Worm (Caenorhabditis elegans): Measurements from ENCODE around the gene Y116F11A.3.

Y116F11A.3 gene

ce11 chrV:19756253-19756652 is 27.4 kb downstream of the Y116F11A.3 start, which contains the start of gene W04E12.9:
TSS of gene W04E12.9 (plus strand) at chrV:19756553.
- TF ChIP-seq hmbx-1 (tag; optimal IDR thresholded peaks at IDR 0.05): no peak
- TF ChIP-seq tra-4 (tag; optimal IDR thresholded peaks at IDR 0.05): no peak
- no peak for TF ChIP-seq pes-1 (GFP tag; IDR thresholded peaks at IDR 0.05)
- TF ChIP-seq tbx-11 (GFP tag; IDR thresholded peaks at IDR 0.05): no peak
- TF ChIP-seq tbx-37 (GFP tag; conservative IDR thresholded peaks at IDR 0.05): no peak

ce11 chrV:19759282-19759681 is 30.5 kb downstream of the Y116F11A.3 start:
- TF ChIP-seq ceh-36 (tag; optimal IDR thresholded peaks at IDR 0.05) (no peak), pes-1 (GFP tag; IDR thresholded peaks at IDR 0.05) (no peak), hmbx-1 (tag; optimal IDR thresholded peaks at IDR 0.05) (no peak), sea-1 (GFP tag; conservative IDR thresholded peaks at IDR 0.05) (no peak), aly-1 (tag; optimal IDR thresholded peaks at IDR 0.05) (no peak), scrt-1 (GFP tag; IDR thresholded peaks at IDR 0.05) (no peak), flt-1 (GFP tag; IDR thresholded peaks at IDR 0.05) (no peak)

ce11 chrV:19760751-19761150 is 31.9 kb downstream of the Y116F11A.3 start, which contains the start of gene M162.5:
TSS of gene M162.5 (plus strand) at chrV:19761051.
- TF ChIP-seq hmbx-1 (tag; optimal IDR thresholded peaks at IDR 0.05) (no peak), ceh-36 (tag; optimal IDR thresholded peaks at IDR 0.05) (no peak), flt-1 (GFP tag; IDR thresholded peaks at IDR 0.05) (no peak), ets-7 (tag; optimal IDR thresholded peaks at IDR 0.05) (no peak), B0310.2 (tag; optimal IDR thresholded peaks at IDR 0.05) (no peak), aly-1 (tag; optimal IDR thresholded peaks at IDR 0.05) (no peak), tbx-37 (GFP tag; conservative IDR thresholded peaks at IDR 0.05) (no peak), ama-1 (optimal IDR thresholded peaks at IDR 0.05) (no peak), F13C5.2 (tag; optimal IDR thresholded peaks at IDR 0.05) (no peak), hmg-4 (GFP tag; optimal IDR thresholded peaks at IDR 0.05) (no peak)

- TF ChIP-seq ets-7 (tag; optimal IDR thresholded peaks at IDR 0.05): no peak
- TF ChIP-seq tbx-11 (GFP tag; IDR thresholded peaks at IDR 0.05): no peak
- no peak for TF ChIP-seq sea-1 (GFP tag; conservative IDR thresholded peaks at IDR 0.05)
- no peak for TF ChIP-seq hmbx-1 (tag; optimal IDR thresholded peaks at IDR 0.05)
- no peak for TF ChIP-seq ceh-13 (GFP tag; optimal IDR thresholded peaks at IDR 0.05)
- no peak for TF ChIP-seq scrt-1 (GFP tag; IDR thresholded peaks at IDR 0.05)
- TF ChIP-seq flt-1 (GFP tag; IDR thresholded peaks at IDR 0.05): no peak
- TF ChIP-seq aly-1 (tag; optimal IDR thresholded peaks at IDR 0.05): no peak
- no peak for TF ChIP-seq pes-1 (GFP tag; IDR thresholded peaks at IDR 0.05)
- TF ChIP-seq ceh-36 (tag; optimal IDR thresholded peaks at IDR 0.05): no peak
- TF ChIP-seq tra-4 (tag; optimal IDR thresholded peaks at IDR 0.05): no peak
- no peak for TF ChIP-seq F13C5.2 (tag; optimal IDR thresholded peaks at IDR 0.05)
Measured at ce11 chrV:19767719-19768118, 38.9 kb downstream of the Y116F11A.3 start.

ce11 chrV:19771660-19772059 is 42.8 kb downstream of the Y116F11A.3 start, which contains the start of gene M162.15:
TSS of gene M162.15 (minus strand) at chrV:19771760.
- no peak for TF ChIP-seq pes-1 (GFP tag; IDR thresholded peaks at IDR 0.05)
- TF ChIP-seq aly-1 (tag; optimal IDR thresholded peaks at IDR 0.05): no peak
- no peak for TF ChIP-seq scrt-1 (GFP tag; IDR thresholded peaks at IDR 0.05)
- no peak for TF ChIP-seq ceh-13 (GFP tag; optimal IDR thresholded peaks at IDR 0.05)
- TF ChIP-seq ceh-36 (tag; optimal IDR thresholded peaks at IDR 0.05): no peak
- no peak for TF ChIP-seq hmg-4 (GFP tag; optimal IDR thresholded peaks at IDR 0.05)
- TF ChIP-seq sea-1 (GFP tag; conservative IDR thresholded peaks at IDR 0.05): no peak

- TF ChIP-seq scrt-1 (GFP tag; IDR thresholded peaks at IDR 0.05) (no peak), aly-1 (tag; optimal IDR thresholded peaks at IDR 0.05) (no peak), tbx-11 (GFP tag; IDR thresholded peaks at IDR 0.05) (no peak), B0310.2 (tag; optimal IDR thresholded peaks at IDR 0.05) (no peak), ets-7 (tag; optimal IDR thresholded peaks at IDR 0.05) (no peak), F13C5.2 (tag; optimal IDR thresholded peaks at IDR 0.05) (no peak), hmg-4 (GFP tag; optimal IDR thresholded peaks at IDR 0.05) (no peak), ceh-13 (GFP tag; optimal IDR thresholded peaks at IDR 0.05) (no peak), ama-1 (optimal IDR thresholded peaks at IDR 0.05) (no peak), hmbx-1 (tag; optimal IDR thresholded peaks at IDR 0.05) (no peak), pes-1 (GFP tag; IDR thresholded peaks at IDR 0.05) (no peak)
Measured at ce11 chrV:19777227-19777626, 48.4 kb downstream of the Y116F11A.3 start, which contains the start of gene fbxa-118. TSS of gene fbxa-118 (minus strand) at chrV:19777327.

ce11 chrV:19778608-19779007 is 49.8 kb downstream of the Y116F11A.3 start, which contains the start of gene fbxa-194:
TSS of gene fbxa-194 (minus strand) at chrV:19778708.
- TF ChIP-seq ama-1 (optimal IDR thresholded peaks at IDR 0.05): no peak
- TF ChIP-seq hmg-4 (GFP tag; optimal IDR thresholded peaks at IDR 0.05): no peak
- no peak for TF ChIP-seq F13C5.2 (tag; optimal IDR thresholded peaks at IDR 0.05)
- TF ChIP-seq tbx-11 (GFP tag; IDR thresholded peaks at IDR 0.05): no peak
- TF ChIP-seq ets-7 (tag; optimal IDR thresholded peaks at IDR 0.05): no peak
- no peak for TF ChIP-seq pes-1 (GFP tag; IDR thresholded peaks at IDR 0.05)
- TF ChIP-seq tra-4 (tag; optimal IDR thresholded peaks at IDR 0.05): no peak
- no peak for TF ChIP-seq flt-1 (GFP tag; IDR thresholded peaks at IDR 0.05)
- TF ChIP-seq hnd-1 (tag; optimal IDR thresholded peaks at IDR 0.05): no peak
- TF ChIP-seq B0310.2 (tag; optimal IDR thresholded peaks at IDR 0.05): no peak
- no peak for TF ChIP-seq ceh-36 (tag; optimal IDR thresholded peaks at IDR 0.05)
- no peak for TF ChIP-seq tbx-37 (GFP tag; conservative IDR thresholded peaks at IDR 0.05)
- no peak for TF ChIP-seq aly-1 (tag; optimal IDR thresholded peaks at IDR 0.05)
- TF ChIP-seq hmbx-1 (tag; optimal IDR thresholded peaks at IDR 0.05): no peak
- no peak for TF ChIP-seq scrt-1 (GFP tag; IDR thresholded peaks at IDR 0.05)
- no peak for TF ChIP-seq sea-1 (GFP tag; conservative IDR thresholded peaks at IDR 0.05)
- TF ChIP-seq ceh-13 (GFP tag; optimal IDR thresholded peaks at IDR 0.05): no peak

ce11 chrV:19779220-19779619 is 50.4 kb downstream of the Y116F11A.3 start:
- TF ChIP-seq hmg-4 (GFP tag; optimal IDR thresholded peaks at IDR 0.05) (no peak), ama-1 (optimal IDR thresholded peaks at IDR 0.05) (no peak), hnd-1 (tag; optimal IDR thresholded peaks at IDR 0.05) (no peak), aly-1 (tag; optimal IDR thresholded peaks at IDR 0.05) (no peak)

Measured in whole organism, early embryonic.